Fruit fly (Drosophila melanogaster) whole organism, pupa: ENCODE measurements around the gene CG14739.

ENCODE experiments used
- CG10348 ChIP-seq: fragments of 200-800 bp; sonication (Bioruptor generic); IDR thresholded peaks from 2 replicates; pipeline ENCODE4 v1.3.6; 2022; ENCODE audit warnings: missing biosample characterization, missing genetic modification characterization
- CG12605 ChIP-seq: fragments of 200-800 bp; sonication (Bioruptor generic); IDR thresholded peaks from 2 replicates; pipeline ENCODE4 v1.3.6; 2022; ENCODE audit warnings: missing biosample characterization, missing genetic modification characterization
- CG13204 ChIP-seq: fragments of 200-800 bp; sonication (Bioruptor generic); optimal IDR thresholded peaks from 2 replicates; lab custom pipeline; 2018; ENCODE audit warnings: missing biosample characterization, mild to moderate bottlenecking, missing genetic modification characterization, moderate library complexity
- CG14655 ChIP-seq: fragments of 200-800 bp; sonication (Bioruptor generic); optimal IDR thresholded peaks from 3 replicates; lab custom pipeline; 2017; ENCODE audit warnings: mild to moderate bottlenecking, missing biosample characterization, missing genetic modification reagents, missing genetic modification characterization
- CG15710 ChIP-seq: fragments of 200-800 bp; sonication (Bioruptor generic); optimal IDR thresholded peaks from 2 replicates; lab custom pipeline; 2018; ENCODE audit warnings: missing biosample characterization, mild to moderate bottlenecking, missing genetic modification characterization, moderate library complexity
- CG17806 ChIP-seq: fragments of 200-800 bp; sonication (Bioruptor generic); optimal IDR thresholded peaks from 2 replicates; lab custom pipeline; 2018; ENCODE audit warnings: missing biosample characterization, mild to moderate bottlenecking, missing genetic modification characterization, moderate library complexity
- CG32121 ChIP-seq: fragments of 200-800 bp; sonication (Bioruptor generic); IDR thresholded peaks from 2 replicates; pipeline ENCODE4 v1.3.6; 2022; ENCODE audit warnings: missing biosample characterization, missing genetic modification characterization
- CG34367 ChIP-seq: fragments of 200-800 bp; sonication (Bioruptor generic); optimal IDR thresholded peaks from 2 replicates; lab custom pipeline; 2018; ENCODE audit warnings: missing biosample characterization, mild to moderate bottlenecking, missing genetic modification characterization
- CG4496 ChIP-seq: fragments of 200-800 bp; sonication (Bioruptor generic); IDR thresholded peaks from 3 replicates; pipeline ENCODE4 v1.3.6; 2022; ENCODE audit warnings: missing biosample characterization, missing genetic modification characterization
- CG8159 ChIP-seq: fragments of 200-800 bp; sonication (Bioruptor generic); optimal IDR thresholded peaks from 3 replicates; lab custom pipeline; 2018; ENCODE audit warnings: missing biosample characterization, mild to moderate bottlenecking, missing genetic modification characterization, moderate library complexity
- CG8301 ChIP-seq: fragments of 200-800 bp; sonication (Bioruptor generic); optimal IDR thresholded peaks from 2 replicates; lab custom pipeline; 2018; ENCODE audit warnings: missing biosample characterization, mild to moderate bottlenecking, missing genetic modification characterization
- CG9948 ChIP-seq: fragments of 200-800 bp; sonication (Bioruptor generic); optimal IDR thresholded peaks from 2 replicates; lab custom pipeline; 2018; ENCODE audit warnings: missing biosample characterization, mild to moderate bottlenecking, missing genetic modification characterization, moderate library complexity
- D1 ChIP-seq: fragments of 200-800 bp; sonication (Bioruptor generic); optimal IDR thresholded peaks from 2 replicates; lab custom pipeline; 2018; ENCODE audit warnings: missing biosample characterization, mild to moderate bottlenecking, missing genetic modification characterization, moderate library complexity
- EcR ChIP-seq: fragments of 200-800 bp; sonication (Bioruptor generic); optimal IDR thresholded peaks from 3 replicates; lab custom pipeline; 2019; ENCODE audit warnings: missing biosample characterization, missing genetic modification characterization, mild to moderate bottlenecking, moderate library complexity, missing genetic modification reagents
- Ets98B ChIP-seq: fragments of 200-800 bp; sonication (Bioruptor generic); IDR thresholded peaks from 2 replicates; pipeline ENCODE4 v1.3.6; 2022; ENCODE audit warnings: missing biosample characterization, missing genetic modification characterization
- Pif1A ChIP-seq: fragments of 200-800 bp; sonication (Bioruptor generic); optimal IDR thresholded peaks from 3 replicates; lab custom pipeline; 2016; ENCODE audit warnings: missing biosample characterization, missing genetic modification characterization
- Pif1B ChIP-seq: fragments of 200-800 bp; sonication (Bioruptor generic); optimal IDR thresholded peaks from 3 replicates; lab custom pipeline; 2016; ENCODE audit warnings: missing biosample characterization, missing genetic modification characterization
- Snoo ChIP-seq: fragments of 200-800 bp; sonication (Bioruptor generic); optimal IDR thresholded peaks from 3 replicates; lab custom pipeline; 2017; ENCODE audit warnings: missing biosample characterization, mild to moderate bottlenecking, missing genetic modification characterization, inconsistent platforms
- fd96Ca ChIP-seq: fragments of 200-800 bp; sonication (Bioruptor generic); IDR thresholded peaks from 3 replicates; pipeline ENCODE4 v1.3.6; 2022; ENCODE audit warnings: missing biosample characterization, missing genetic modification characterization
- gl ChIP-seq: fragments of 200-800 bp; sonication (Bioruptor generic); optimal IDR thresholded peaks from 2 replicates; lab custom pipeline; 2018; ENCODE audit warnings: missing biosample characterization, mild to moderate bottlenecking, missing genetic modification characterization
- rn ChIP-seq: fragments of 200-800 bp; sonication (Bioruptor generic); IDR thresholded peaks from 2 replicates; pipeline ENCODE4 v1.3.6; 2022; ENCODE audit warnings: missing biosample characterization, missing genetic modification characterization

CG14739 gene

dm6 chr3R:12016828-12017280 is 32.2 kb downstream of the CG14739 start, which contains the start of the genes DCAF12 and Spt3:
DCAF12 (minus strand) TSS chr3R:12017031.
Spt3 (plus strand) TSS chr3R:12017156.
- TF ChIP-seq CG17806 (tag; lab: Kevin White, UChicago), result peak; percentile 32
- peak; percentile 14 for TF ChIP-seq Pif1B (GFP tag; lab: Kevin White, UChicago)
- no peak for TF ChIP-seq CG8159 (tag; lab: Kevin White, UChicago)
- no peak for TF ChIP-seq CG8301 (tag; lab: Kevin White, UChicago)
- peak; percentile 54 for TF ChIP-seq CG15710
- TF ChIP-seq CG32121 (GFP tag; lab: Robert Waterston, UW), result peak; percentile 21; the same call in 1 of the 2 replicates

- TF ChIP-seq rn (GFP tag; lab: Robert Waterston, UW), result peak; percentile 57; the same call in 1 of the 2 replicates
- TF ChIP-seq CG34367 (tag; lab: Kevin White, UChicago), result peak; percentile 54
- TF ChIP-seq CG15710, result peak; percentile 74
- no peak for TF ChIP-seq CG8301 (tag; lab: Kevin White, UChicago)
- peak; percentile 67 for TF ChIP-seq Snoo (tag; lab: Kevin White, UChicago)
- TF ChIP-seq CG8159 (tag; lab: Kevin White, UChicago), result peak; percentile 82
- TF ChIP-seq EcR (GFP tag; lab: Kevin White, UChicago), result peak; percentile 9
- no peak for TF ChIP-seq CG12605 (GFP tag; lab: Robert Waterston, UW)
- TF ChIP-seq Pif1B (GFP tag; lab: Kevin White, UChicago), result no peak
- no peak for TF ChIP-seq CG14655 (GFP tag; lab: Kevin White, UChicago)
- no peak; the same call in 1 of the 2 replicates for TF ChIP-seq Ets98B (GFP tag; lab: Robert Waterston, UW)
- TF ChIP-seq gl, result no peak
- no peak for TF ChIP-seq Pif1A (GFP tag; lab: Kevin White, UChicago)
- no peak for TF ChIP-seq D1 (tag; lab: Kevin White, UChicago)
- TF ChIP-seq CG4496, result peak; percentile 54; the same call in 1 of the 3 replicates
- peak; percentile 46; the same call in 1 of the 2 replicates for TF ChIP-seq CG10348 (GFP tag; lab: Robert Waterston, UW)
- no peak for TF ChIP-seq CG13204 (GFP tag; lab: Kevin White, UChicago)
- no peak for TF ChIP-seq fd96Ca (GFP tag; lab: Robert Waterston, UW)
- no peak; the same call in 1 of the 2 replicates for TF ChIP-seq CG32121 (GFP tag; lab: Robert Waterston, UW)
- TF ChIP-seq CG17806 (tag; lab: Kevin White, UChicago), result peak; percentile 61
- peak; percentile 77 for TF ChIP-seq CG9948 (tag; lab: Kevin White, UChicago)
These were observed 38.7 kb downstream of the CG14739 start, which contains the start of the genes KLHL18 and GCC185 for dm6 chr3R:12010202-12010824. KLHL18 (minus strand) TSS chr3R:12010434. GCC185 (plus strand) TSS chr3R:12010772.

dm6 chr3R:12006417-12006816 is 42.6 kb downstream of the CG14739 start:
- TF ChIP-seq CG4496 (no peak), Pif1A (GFP tag; lab: Kevin White, UChicago) (no peak), CG14655 (GFP tag; lab: Kevin White, UChicago) (no peak), CG8301 (tag; lab: Kevin White, UChicago) (no peak), CG32121 (GFP tag; lab: Robert Waterston, UW) (no peak), rn (GFP tag; lab: Robert Waterston, UW) (peak; percentile 11; the same call in 1 of the 2 replicates), Pif1B (GFP tag; lab: Kevin White, UChicago) (no peak), CG8159 (tag; lab: Kevin White, UChicago) (no peak), CG17806 (tag; lab: Kevin White, UChicago) (no peak), CG34367 (tag; lab: Kevin White, UChicago) (no peak), CG10348 (GFP tag; lab: Robert Waterston, UW) (no peak), Ets98B (GFP tag; lab: Robert Waterston, UW) (no peak), D1 (tag; lab: Kevin White, UChicago) (no peak), CG9948 (tag; lab: Kevin White, UChicago) (no peak), fd96Ca (GFP tag; lab: Robert Waterston, UW) (0 out of 3 replicates have a peak, but pooled peaks have one; percentile 21), gl (no peak)

DNA sequence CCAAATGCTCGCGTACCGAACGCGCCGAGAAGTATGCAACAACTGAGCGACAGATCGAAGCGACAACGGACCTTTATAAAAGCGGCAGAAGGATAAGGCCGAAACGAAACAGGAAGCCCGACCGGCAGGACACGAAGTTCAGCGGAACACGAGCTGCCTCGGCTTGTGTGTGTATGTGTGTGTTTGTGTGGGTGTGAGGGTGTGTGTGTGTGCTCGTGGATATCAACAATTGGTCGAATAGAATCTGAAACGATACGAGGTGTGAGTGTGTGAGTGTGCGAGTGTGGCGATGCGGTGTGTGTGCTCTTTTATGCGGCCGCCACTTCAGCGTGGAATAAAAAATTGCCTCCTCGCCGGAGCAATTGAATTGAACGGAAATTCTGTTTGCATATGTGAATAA is 43.6 kb downstream of the CG14739 start, which contains the start of gene Tk:
Gene Tk (minus strand): TSS at position 57 of the 400 bp plus-strand sequence.
- TF ChIP-seq CG12605 (GFP tag; lab: Robert Waterston, UW), result peak; percentile 26; the same call in 1 of the 2 replicates
- no peak for TF ChIP-seq fd96Ca (GFP tag; lab: Robert Waterston, UW)

DNA sequence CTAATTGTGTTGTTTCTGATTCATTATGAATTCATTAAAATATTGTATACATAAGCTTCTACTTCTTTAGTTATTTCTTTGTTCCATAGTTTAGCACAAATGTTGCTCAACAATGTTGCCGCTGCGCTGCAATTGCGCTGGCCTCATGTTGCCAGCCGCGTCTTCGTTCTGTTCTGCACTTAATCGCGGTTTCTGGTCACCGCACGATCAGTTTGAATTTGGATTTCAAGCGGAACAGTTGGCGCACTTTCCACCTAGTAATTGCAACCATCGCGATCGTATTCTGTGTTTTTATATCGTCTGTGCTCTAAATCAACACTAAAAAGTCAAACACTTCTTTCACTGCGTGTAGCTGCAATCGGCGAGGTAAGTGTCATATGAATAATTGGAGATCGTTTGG is 49.9 kb downstream of the CG14739 start, which contains the start of gene Ect3:
Gene Ect3 (plus strand): TSS at position 205 of the 400 bp plus-strand sequence.
- TF ChIP-seq CG12605 (GFP tag; lab: Robert Waterston, UW) (0 out of 2 replicates have a peak, but pooled peaks have one; percentile 26), CG34367 (tag; lab: Kevin White, UChicago) (no peak), EcR (GFP tag; lab: Kevin White, UChicago) (no peak), CG14655 (GFP tag; lab: Kevin White, UChicago) (no peak)
